Worm (Caenorhabditis elegans) whole organism, early embryonic: ENCODE data around the gene trp-1.

Experiments used
- B0310.2 ChIP-seq: sonication (generic microtip); optimal IDR thresholded peaks from 2 replicates; lab custom pipeline; 2016; ENCODE audit warnings: mild to moderate bottlenecking, missing genetic modification characterization, missing compliant biosample characterization
- F13C5.2 ChIP-seq: sonication (generic microtip); optimal IDR thresholded peaks from 2 replicates; lab custom pipeline; 2017; ENCODE audit warnings: mild to moderate bottlenecking, missing genetic modification characterization, inconsistent platforms, missing compliant biosample characterization
- aly-1 ChIP-seq: sonication (generic microtip); optimal IDR thresholded peaks from 2 replicates; lab custom pipeline; 2016; ENCODE audit warnings: missing genetic modification characterization, missing compliant biosample characterization
- ama-1 ChIP-seq: fragments of 150-350 bp; optimal IDR thresholded peaks from 2 replicates; lab custom pipeline; 2014
- ceh-13 ChIP-seq: fragments of 200-800 bp; sonication (Bioruptor generic); optimal IDR thresholded peaks from 2 replicates; lab custom pipeline; 2018; ENCODE audit warnings: mild to moderate bottlenecking, missing genetic modification characterization, missing compliant biosample characterization
- ceh-36 ChIP-seq: sonication (generic microtip); optimal IDR thresholded peaks from 2 replicates; lab custom pipeline; 2016; ENCODE audit warnings: missing genetic modification characterization, inconsistent platforms, missing compliant biosample characterization
- ets-7 ChIP-seq: sonication (generic microtip); optimal IDR thresholded peaks from 2 replicates; lab custom pipeline; 2016; ENCODE audit warnings: missing genotype, missing genetic modification characterization, missing compliant biosample characterization
- flt-1 ChIP-seq: fragments of 200-800 bp; sonication (Bioruptor generic); IDR thresholded peaks from 2 replicates; pipeline ENCODE4 v1.3.6; 2022; ENCODE audit warnings: missing genetic modification characterization, missing compliant biosample characterization
- hmbx-1 ChIP-seq: sonication (generic microtip); optimal IDR thresholded peaks from 2 replicates; lab custom pipeline; 2016; ENCODE audit warnings: mild to moderate bottlenecking, missing genetic modification characterization, missing compliant biosample characterization
- hmg-4 ChIP-seq: fragments of 200-800 bp; sonication (Bioruptor generic); optimal IDR thresholded peaks from 2 replicates; lab custom pipeline; 2018; ENCODE audit warnings: mild to moderate bottlenecking, missing genetic modification characterization, missing compliant biosample characterization
- hnd-1 ChIP-seq: sonication (generic microtip); optimal IDR thresholded peaks from 2 replicates; lab custom pipeline; 2016; ENCODE audit warnings: missing genetic modification characterization, missing compliant biosample characterization
- pes-1 ChIP-seq: fragments of 200-800 bp; sonication (Bioruptor generic); IDR thresholded peaks from 2 replicates; pipeline ENCODE4 v1.3.6; 2022; ENCODE audit warnings: missing genetic modification reagents, missing genetic modification characterization, missing compliant biosample characterization
- scrt-1 ChIP-seq: fragments of 200-800 bp; sonication (Bioruptor generic); IDR thresholded peaks from 2 replicates; pipeline ENCODE4 v1.3.6; 2022; ENCODE audit warnings: missing genetic modification characterization, missing compliant biosample characterization
- sea-1 ChIP-seq: fragments of 200-800 bp; sonication (Bioruptor generic); conservative IDR thresholded peaks from 2 replicates; pipeline ENCODE4 v1.3.6; 2022; ENCODE audit warnings: missing genetic modification characterization, missing compliant biosample characterization
- tbx-11 ChIP-seq: fragments of 200-800 bp; sonication (Bioruptor generic); IDR thresholded peaks from 2 replicates; pipeline ENCODE4 v1.3.6; 2022; ENCODE audit warnings: missing genetic modification characterization, missing compliant biosample characterization
- tbx-37 ChIP-seq: fragments of 200-800 bp; sonication (Bioruptor generic); conservative IDR thresholded peaks from 2 replicates; pipeline ENCODE4 v1.3.6; 2022; ENCODE audit warnings: missing genetic modification reagents, missing genetic modification characterization, missing compliant biosample characterization
- tra-4 ChIP-seq: sonication (generic microtip); optimal IDR thresholded peaks from 2 replicates; lab custom pipeline; 2017; ENCODE audit warnings: missing genetic modification characterization, missing compliant biosample characterization

trp-1 gene

ce11 chrIII:8573301-8573700 lies 38.4 kb downstream of the trp-1 start:
- TF ChIP-seq ets-7 (tag; lab: Kevin White, UChicago) (no peak), flt-1 (GFP tag; lab: Robert Waterston, UW) (no peak), scrt-1 (GFP tag; lab: Robert Waterston, UW) (no peak), F13C5.2 (tag; lab: Kevin White, UChicago) (no peak)

- TF ChIP-seq F13C5.2 (tag; lab: Kevin White, UChicago) (no peak), aly-1 (tag; lab: Kevin White, UChicago) (no peak), ceh-36 (tag; lab: Kevin White, UChicago) (no peak)
These were observed 38.9 kb downstream of the trp-1 start for ce11 chrIII:8573869-8574268.

- no peak for TF ChIP-seq tbx-11 (GFP tag; lab: Robert Waterston, UW)
- TF ChIP-seq ets-7 (tag; lab: Kevin White, UChicago), result no peak
- no peak for TF ChIP-seq aly-1 (tag; lab: Kevin White, UChicago)
- no peak for TF ChIP-seq F13C5.2 (tag; lab: Kevin White, UChicago)
- TF ChIP-seq B0310.2 (tag; lab: Kevin White, UChicago), result no peak
- no peak for TF ChIP-seq hmg-4 (GFP tag; lab: Kevin White, UChicago)
- TF ChIP-seq hmbx-1 (tag; lab: Kevin White, UChicago), result no peak
- TF ChIP-seq scrt-1 (GFP tag; lab: Robert Waterston, UW), result no peak
- TF ChIP-seq sea-1 (GFP tag; lab: Robert Waterston, UW), result no peak
- no peak for TF ChIP-seq ceh-36 (tag; lab: Kevin White, UChicago)
- TF ChIP-seq flt-1 (GFP tag; lab: Robert Waterston, UW), result no peak
- TF ChIP-seq ceh-13, result no peak
- TF ChIP-seq pes-1 (GFP tag; lab: Robert Waterston, UW), result no peak
- TF ChIP-seq tra-4, result no peak
- TF ChIP-seq hnd-1 (tag; lab: Kevin White, UChicago), result no peak
These were observed 39.4 kb downstream of the trp-1 start for ce11 chrIII:8574299-8574698.

- no peak for TF ChIP-seq ama-1 (lab: Kevin White, UChicago)
- no peak for TF ChIP-seq tbx-11 (GFP tag; lab: Robert Waterston, UW)
- no peak for TF ChIP-seq flt-1 (GFP tag; lab: Robert Waterston, UW)
- no peak for TF ChIP-seq tbx-37 (GFP tag; lab: Robert Waterston, UW)
- TF ChIP-seq hmg-4 (GFP tag; lab: Kevin White, UChicago), result no peak
- TF ChIP-seq B0310.2 (tag; lab: Kevin White, UChicago), result no peak
- TF ChIP-seq aly-1 (tag; lab: Kevin White, UChicago), result no peak
- TF ChIP-seq scrt-1 (GFP tag; lab: Robert Waterston, UW), result no peak
- no peak for TF ChIP-seq hmbx-1 (tag; lab: Kevin White, UChicago)
- TF ChIP-seq ets-7 (tag; lab: Kevin White, UChicago), result no peak
- no peak for TF ChIP-seq ceh-13
- no peak for TF ChIP-seq ceh-36 (tag; lab: Kevin White, UChicago)
- TF ChIP-seq hnd-1 (tag; lab: Kevin White, UChicago), result no peak
- no peak for TF ChIP-seq sea-1 (GFP tag; lab: Robert Waterston, UW)
These were observed 40.6 kb downstream of the trp-1 start for ce11 chrIII:8575359-8576101.

ce11 chrIII:8577534-8577933 lies 42.6 kb downstream of the trp-1 start:
- TF ChIP-seq flt-1 (GFP tag; lab: Robert Waterston, UW) (no peak), tra-4 (no peak), tbx-37 (GFP tag; lab: Robert Waterston, UW) (no peak), tbx-11 (GFP tag; lab: Robert Waterston, UW) (no peak), scrt-1 (GFP tag; lab: Robert Waterston, UW) (no peak), hmbx-1 (tag; lab: Kevin White, UChicago) (no peak), F13C5.2 (tag; lab: Kevin White, UChicago) (no peak), ama-1 (lab: Kevin White, UChicago) (no peak), B0310.2 (tag; lab: Kevin White, UChicago) (no peak), hnd-1 (tag; lab: Kevin White, UChicago) (no peak), ets-7 (tag; lab: Kevin White, UChicago) (no peak), hmg-4 (GFP tag; lab: Kevin White, UChicago) (no peak), aly-1 (tag; lab: Kevin White, UChicago) (no peak), sea-1 (GFP tag; lab: Robert Waterston, UW) (no peak)

ce11 chrIII:8578381-8578780 lies 43.5 kb downstream of the trp-1 start:
- no peak for TF ChIP-seq tbx-37 (GFP tag; lab: Robert Waterston, UW)
- TF ChIP-seq sea-1 (GFP tag; lab: Robert Waterston, UW), result no peak
- TF ChIP-seq pes-1 (GFP tag; lab: Robert Waterston, UW), result no peak
- no peak for TF ChIP-seq B0310.2 (tag; lab: Kevin White, UChicago)
- TF ChIP-seq ets-7 (tag; lab: Kevin White, UChicago), result no peak
- TF ChIP-seq aly-1 (tag; lab: Kevin White, UChicago), result no peak
- TF ChIP-seq scrt-1 (GFP tag; lab: Robert Waterston, UW), result no peak
- TF ChIP-seq ceh-13, result no peak
- no peak for TF ChIP-seq hmbx-1 (tag; lab: Kevin White, UChicago)

ce11 chrIII:8579367-8579766 lies 44.4 kb downstream of the trp-1 start:
- TF ChIP-seq sea-1 (GFP tag; lab: Robert Waterston, UW) (no peak), aly-1 (tag; lab: Kevin White, UChicago) (no peak), tra-4 (no peak), hmbx-1 (tag; lab: Kevin White, UChicago) (no peak), tbx-11 (GFP tag; lab: Robert Waterston, UW) (no peak), F13C5.2 (tag; lab: Kevin White, UChicago) (no peak), pes-1 (GFP tag; lab: Robert Waterston, UW) (no peak), ceh-36 (tag; lab: Kevin White, UChicago) (no peak)
